Fruit fly (Drosophila melanogaster): ENCODE measurements around the gene CG32829.

DNA sequence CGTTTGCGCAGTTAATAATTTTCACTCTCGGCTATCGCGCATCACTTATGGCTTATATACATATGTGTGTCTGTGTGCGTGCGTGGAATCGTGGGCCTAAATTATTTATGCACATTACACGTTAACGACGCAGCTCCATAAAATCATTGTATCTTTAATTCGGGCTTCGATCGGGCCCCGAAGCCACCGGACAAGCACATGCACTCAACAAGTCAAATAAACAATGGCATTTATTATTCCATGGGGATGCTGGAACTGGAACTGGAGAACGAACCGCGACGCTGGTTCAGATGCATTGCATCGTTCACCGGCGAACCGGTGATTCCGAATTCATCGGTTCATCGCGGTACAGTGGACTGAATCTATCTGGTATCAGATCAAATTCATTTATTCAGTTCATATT lies 32.3 kb upstream of the CG32829 start, which contains the start of gene ihog:
- TF ChIP-seq CG8478 (optimal IDR thresholded peaks at IDR 0.05) (no peak), CTCF (optimal IDR thresholded peaks at IDR 0.05) (peak in 1 of 2 experiments; percentile 9)
